Fruit fly (Drosophila melanogaster) whole organism, embryonic: ENCODE measurements around the gene RpS28b.

Experiments
- B-H1 ChIP-seq: fragments of 200-800 bp; sonication (Bioruptor generic); IDR thresholded peaks from 3 replicates; pipeline ENCODE4 v1.3.6; 2022; ENCODE audit warnings: missing biosample characterization, missing genetic modification characterization
- CG11560 ChIP-seq: fragments of 200-800 bp; sonication (Bioruptor generic); IDR thresholded peaks from 3 replicates; pipeline ENCODE4 v1.3.6; 2022; ENCODE audit warnings: missing biosample characterization, missing genetic modification characterization
- CG12744 ChIP-seq: fragments of 200-800 bp; sonication (Bioruptor generic); optimal IDR thresholded peaks from 2 replicates; lab custom pipeline; 2016; ENCODE audit warnings: missing biosample characterization, missing genetic modification characterization
- CG14667 ChIP-seq: fragments of 200-800 bp; sonication (Bioruptor generic); IDR thresholded peaks from 2 replicates; pipeline ENCODE4 v1.3.6; 2022; ENCODE audit warnings: missing biosample characterization, missing genetic modification characterization
- CG14965 ChIP-seq: fragments of 200-800 bp; sonication (Bioruptor generic); optimal IDR thresholded peaks from 2 replicates; lab custom pipeline; 2016; ENCODE audit warnings: missing biosample characterization, missing genetic modification characterization, borderline replicate concordance
- CG15479 ChIP-seq: fragments of 200-800 bp; sonication (Bioruptor generic); optimal IDR thresholded peaks from 3 replicates; lab custom pipeline; 2019; ENCODE audit warnings: missing biosample characterization, mild to moderate bottlenecking, missing genetic modification characterization, moderate library complexity
- CG18599 ChIP-seq: fragments of 200-800 bp; sonication (Bioruptor generic); optimal IDR thresholded peaks from 3 replicates; lab custom pipeline; 2017; ENCODE audit warnings: missing biosample characterization, missing genetic modification characterization, mild to moderate bottlenecking, moderate library complexity, missing genetic modification reagents
- CG2712 ChIP-seq: fragments of 200-800 bp; optimal IDR thresholded peaks from 3 replicates; lab custom pipeline; 2019; ENCODE audit warnings: missing biosample characterization, mild to moderate bottlenecking, missing genetic modification characterization, moderate library complexity
- CG31365 ChIP-seq: fragments of 200-800 bp; sonication (Bioruptor generic); optimal IDR thresholded peaks from 2 replicates; lab custom pipeline; 2018; ENCODE audit warnings: missing biosample characterization, mild to moderate bottlenecking, missing genetic modification characterization
- CG4328 ChIP-seq: fragments of 200-800 bp; sonication (Bioruptor generic); optimal IDR thresholded peaks from 3 replicates; lab custom pipeline; 2017; ENCODE audit warnings: missing biosample characterization, missing genetic modification reagents, missing genetic modification characterization
- CG4707 ChIP-seq: fragments of 200-800 bp; sonication (Bioruptor generic); optimal IDR thresholded peaks from 2 replicates; lab custom pipeline; 2018; ENCODE audit warnings: missing biosample characterization, mild to moderate bottlenecking, missing genetic modification characterization, moderate library complexity
- CG5180 ChIP-seq: fragments of 200-800 bp; sonication (Bioruptor generic); optimal IDR thresholded peaks from 3 replicates; lab custom pipeline; 2017; ENCODE audit warnings: missing biosample characterization, missing genetic modification characterization, mild to moderate bottlenecking, moderate library complexity, missing genetic modification reagents
- CG5245 ChIP-seq: fragments of 200-800 bp; sonication (Bioruptor generic); optimal IDR thresholded peaks from 3 replicates; lab custom pipeline; 2016; ENCODE audit warnings: missing biosample characterization, missing genetic modification characterization
- CG8765 ChIP-seq: fragments of 200-800 bp; sonication (Bioruptor generic); IDR thresholded peaks from 2 replicates; pipeline ENCODE4 v1.3.6; 2022; ENCODE audit warnings: missing biosample characterization, missing genetic modification characterization
- CG9797 ChIP-seq: fragments of 200-800 bp; sonication (Bioruptor generic); optimal IDR thresholded peaks from 3 replicates; lab custom pipeline; 2018; ENCODE audit warnings: missing biosample characterization, mild to moderate bottlenecking, missing genetic modification characterization
- D19A ChIP-seq: fragments of 200-800 bp; optimal IDR thresholded peaks from 3 replicates; lab custom pipeline; 2019; ENCODE audit warnings: missing biosample characterization, mild to moderate bottlenecking, missing genetic modification characterization, moderate library complexity
- D19B ChIP-seq: fragments of 200-800 bp; sonication (Bioruptor generic); optimal IDR thresholded peaks from 2 replicates; lab custom pipeline; 2017; ENCODE audit warnings: missing biosample characterization, mild to moderate bottlenecking, missing genetic modification characterization
- Gsc ChIP-seq: fragments of 200-800 bp; sonication (Bioruptor generic); IDR thresholded peaks from 2 replicates; pipeline ENCODE4 v1.3.6; 2022; ENCODE audit warnings: missing biosample characterization, missing genetic modification characterization
- H2.0 ChIP-seq: fragments of 200-800 bp; sonication (Bioruptor generic); IDR thresholded peaks from 2 replicates; pipeline ENCODE4 v1.3.6; 2022; ENCODE audit warnings: missing biosample characterization, missing genetic modification characterization
- Jarid2 ChIP-seq: fragments of 200-800 bp; sonication (Bioruptor generic); optimal IDR thresholded peaks from 3 replicates; lab custom pipeline; 2017; ENCODE audit warnings: mild to moderate bottlenecking, missing biosample characterization, missing genetic modification reagents, missing genetic modification characterization
- NfI ChIP-seq: fragments of 200-800 bp; sonication (Bioruptor generic); optimal IDR thresholded peaks from 3 replicates; lab custom pipeline; 2018; ENCODE audit warnings: missing biosample characterization, mild to moderate bottlenecking, missing genetic modification characterization, moderate library complexity
- Rfx ChIP-seq: fragments of 200-800 bp; sonication (Bioruptor generic); IDR thresholded peaks from 2 replicates; pipeline ENCODE4 v1.3.6; 2022; ENCODE audit warnings: missing biosample characterization, missing genetic modification characterization
- Side ChIP-seq: fragments of 200-800 bp; sonication (Bioruptor generic); optimal IDR thresholded peaks from 2 replicates; lab custom pipeline; 2016; ENCODE audit warnings: missing biosample characterization, missing genetic modification characterization
- Sox102F ChIP-seq: fragments of 200-800 bp; sonication (Bioruptor generic); optimal IDR thresholded peaks from 2 replicates; lab custom pipeline; 2018; ENCODE audit warnings: missing biosample characterization, mild to moderate bottlenecking, missing genetic modification characterization, moderate library complexity
- Trl ChIP-seq, 3 experiments: fragments of >200 bp in 2 of 3; fragments of 200-800 bp in 1 of 3; sonication (Bioruptor generic) in 1 of 3; optimal IDR thresholded peaks; 2 replicates in 1 of 3; 3 replicates in 2 of 3; lab custom pipeline; 2016 to 2017; ENCODE audit warnings: missing biosample characterization in 1 of 3, missing genetic modification characterization in 1 of 3
- ac ChIP-seq: fragments of 200-800 bp; sonication (Bioruptor generic); optimal IDR thresholded peaks from 3 replicates; lab custom pipeline; 2017; ENCODE audit warnings: missing biosample characterization, mild to moderate bottlenecking, missing genetic modification characterization
- ato ChIP-seq: fragments of 200-800 bp; sonication (Bioruptor generic); IDR thresholded peaks from 2 replicates; pipeline ENCODE4 v1.3.6; 2022; ENCODE audit warnings: missing biosample characterization, missing genetic modification characterization; ENCODE audit not compliant: partially characterized antibody
- caup ChIP-seq: fragments of 200-800 bp; sonication (Bioruptor generic); optimal IDR thresholded peaks from 3 replicates; lab custom pipeline; 2017; ENCODE audit warnings: missing biosample characterization, mild to moderate bottlenecking, missing genetic modification characterization, moderate library complexity; ENCODE audit not compliant: severe bottlenecking
- chif ChIP-seq, 2 experiments: fragments of 200-800 bp; sonication (Bioruptor generic); optimal IDR thresholded peaks; 3 replicates each; lab custom pipeline; 2016; ENCODE audit warnings: missing biosample characterization in 2 of 2, missing genetic modification characterization in 2 of 2
- dysf ChIP-seq: fragments of 200-800 bp; sonication (Bioruptor generic); IDR thresholded peaks from 3 replicates; pipeline ENCODE4 v1.3.6; 2022; ENCODE audit warnings: missing biosample characterization, missing genetic modification characterization
- fru ChIP-seq: fragments of >200 bp; optimal IDR thresholded peaks from 2 replicates; lab custom pipeline; 2017
- lbe ChIP-seq: fragments of 200-800 bp; sonication (Bioruptor generic); optimal IDR thresholded peaks from 2 replicates; lab custom pipeline; 2016; ENCODE audit warnings: missing biosample characterization, mild to moderate bottlenecking, missing genetic modification characterization
- onecut ChIP-seq: fragments of 200-800 bp; sonication (Bioruptor generic); IDR thresholded peaks from 2 replicates; pipeline ENCODE4 v1.3.6; 2022; ENCODE audit warnings: missing biosample characterization, missing genetic modification characterization
- p53 ChIP-seq: fragments of 200-800 bp; sonication (Bioruptor generic); optimal IDR thresholded peaks from 2 replicates; lab custom pipeline; 2016; ENCODE audit warnings: missing biosample characterization, missing genetic modification characterization
- pan ChIP-seq, 4 experiments: fragments of >200 bp in 3 of 4; fragments of 200-800 bp in 1 of 4; sonication (Bioruptor generic) in 1 of 4; optimal IDR thresholded peaks in 3 of 4; IDR thresholded peaks in 1 of 4; 2 replicates each; pipeline versions ENCODE4 v1.3.6 to Lab custom; 2017 to 2022; ENCODE audit warnings: missing biosample characterization in 2 of 4, missing genetic modification characterization in 2 of 4, mixed read lengths in 1 of 4
- pros ChIP-seq: fragments of 200-800 bp; sonication (Bioruptor generic); optimal IDR thresholded peaks from 3 replicates; lab custom pipeline; 2019; ENCODE audit warnings: missing biosample characterization, mild to moderate bottlenecking, missing genetic modification characterization, moderate library complexity
- ranshi ChIP-seq: fragments of 200-800 bp; sonication (Bioruptor generic); IDR thresholded peaks from 2 replicates; pipeline ENCODE4 v1.3.6; 2022; ENCODE audit warnings: missing biosample characterization, missing genetic modification characterization
- shn ChIP-seq: fragments of 200-800 bp; sonication (Bioruptor generic); optimal IDR thresholded peaks from 3 replicates; lab custom pipeline; 2016; ENCODE audit warnings: missing biosample characterization, missing genetic modification characterization
- stc ChIP-seq: fragments of 200-800 bp; sonication (Bioruptor generic); IDR thresholded peaks from 2 replicates; pipeline ENCODE4 v1.3.6; 2022; ENCODE audit warnings: missing biosample characterization, missing genetic modification characterization
- tgo ChIP-seq: fragments of 200-800 bp; sonication (Bioruptor generic); IDR thresholded peaks from 3 replicates; pipeline ENCODE4 v1.3.6; 2022; ENCODE audit warnings: missing biosample characterization, missing genetic modification characterization
- tll ChIP-seq, 2 experiments: fragments of 200-800 bp in 1 of 2; fragments of >200 bp in 1 of 2; sonication (Bioruptor generic) in 1 of 2; optimal IDR thresholded peaks; 2 replicates each; lab custom pipeline; 2017 to 2019; ENCODE audit warnings: missing biosample characterization in 2 of 2, missing genetic modification characterization in 2 of 2, mild to moderate bottlenecking in 1 of 2, moderate library complexity in 1 of 2
- trh ChIP-seq: fragments of 200-800 bp; sonication (Bioruptor generic); optimal IDR thresholded peaks from 2 replicates; lab custom pipeline; 2016; ENCODE audit warnings: missing biosample characterization, missing genetic modification characterization
- vvl ChIP-seq: fragments of 200-800 bp; sonication (Bioruptor generic); IDR thresholded peaks from 2 replicates; pipeline ENCODE4 v1.3.6; 2022; ENCODE audit warnings: missing biosample characterization, missing genetic modification characterization
- wor ChIP-seq: fragments of 200-800 bp; sonication (Bioruptor generic); IDR thresholded peaks from 2 replicates; pipeline ENCODE4 v1.3.6; 2022; ENCODE audit warnings: missing biosample characterization, missing genetic modification characterization

Gene RpS28b

DNA sequence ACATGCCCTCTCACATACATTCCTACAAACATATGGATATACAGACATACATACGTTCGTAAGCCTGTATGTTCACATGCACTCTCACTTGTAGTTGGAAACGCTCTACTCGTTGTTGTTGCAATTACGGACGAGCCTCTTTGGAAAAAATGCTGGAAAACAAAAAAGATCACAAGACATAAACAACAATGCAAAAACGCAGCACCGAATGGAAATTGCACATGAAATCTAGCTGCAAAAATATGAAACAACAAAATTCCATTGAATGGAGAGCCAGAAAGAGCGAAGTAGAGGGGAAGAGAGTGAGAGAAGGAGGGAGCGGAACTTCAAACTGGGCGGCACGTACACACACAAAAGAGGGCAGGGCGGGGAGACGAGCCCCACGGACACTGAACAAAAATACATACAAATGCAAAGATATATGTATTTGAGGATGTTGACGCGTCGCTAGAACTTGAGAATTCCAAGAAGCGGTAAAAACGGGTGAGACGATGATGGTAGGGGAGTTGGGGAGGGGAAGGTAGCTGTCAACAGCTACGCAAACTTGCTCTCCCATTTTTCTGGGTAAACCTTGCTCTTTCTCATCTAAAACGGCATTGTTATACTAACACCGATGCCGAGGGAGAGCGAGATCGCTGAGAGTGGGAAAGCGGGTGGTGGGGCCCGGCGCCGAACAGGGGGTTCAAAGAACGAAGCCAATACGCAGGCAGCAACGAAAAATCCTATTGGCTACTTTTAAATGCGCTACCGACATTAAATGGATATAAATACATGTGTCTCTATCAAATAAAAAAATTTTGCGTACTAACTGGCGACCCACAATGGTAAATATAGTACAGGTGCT, 29.9 kb downstream of the RpS28b start (continued):
- TF ChIP-seq stc (GFP tag; lab: Robert Waterston, UW) (no peak), Jarid2 (no peak), CG4328 (no peak), CG5245 (GFP tag; lab: Kevin White, UChicago) (no peak), CG12744 (GFP tag; lab: Kevin White, UChicago) (no peak), CG9797 (GFP tag; lab: Kevin White, UChicago) (no peak), pros (peak; percentile 59), ac (GFP tag; lab: Kevin White, UChicago) (no peak), trh (GFP tag; lab: Kevin White, UChicago) (no peak), dysf (GFP tag; lab: Robert Waterston, UW) (peak; percentile 73), CG2712 (tag; lab: Kevin White, UChicago) (no peak), p53 (GFP tag; lab: Kevin White, UChicago) (no peak), ato (GFP tag; lab: Robert Waterston, UW) (no peak), CG18599 (GFP tag; lab: Kevin White, UChicago) (peak; percentile 48), CG5180 (GFP tag; lab: Kevin White, UChicago) (no peak), B-H1 (GFP tag; lab: Robert Waterston, UW) (no peak), Sox102F (GFP tag; lab: Kevin White, UChicago) (peak; percentile 36), tll (GFP tag; optimal IDR thresholded peaks at IDR 0.05; lab: Kevin White, UChicago) (no peak), vvl (GFP tag; lab: Robert Waterston, UW) (0 out of 2 replicates have a peak, but pooled peaks have one; percentile 17), D19B (peak; percentile 40)

DNA sequence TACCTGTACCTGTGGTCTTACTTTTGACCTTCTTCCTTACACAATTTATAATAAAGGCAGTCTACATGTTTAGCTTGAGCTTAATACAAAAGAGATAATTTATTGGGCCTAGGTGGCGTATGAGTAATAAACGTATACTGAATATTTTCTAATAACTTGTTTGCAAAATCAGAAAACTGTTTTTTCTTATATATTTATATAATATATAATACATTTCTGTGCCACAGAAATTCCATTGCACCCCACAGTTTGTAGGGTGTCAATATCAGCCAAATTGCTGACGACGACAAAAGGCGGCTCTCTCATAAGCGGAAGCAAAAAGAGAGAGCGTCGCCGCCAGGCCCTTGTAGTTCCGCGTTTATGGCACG, 30.5 kb downstream of the RpS28b start:
- TF ChIP-seq CG14965 (GFP tag; lab: Kevin White, UChicago) (no peak), CG11560 (tag; lab: Robert Waterston, UW) (peak; percentile 31; the same call in 1 of the 3 replicates), Gsc (0 out of 2 replicates have a peak, but pooled peaks have one; percentile 20), CG14667 (peak; percentile 26), Rfx (GFP tag; lab: Robert Waterston, UW) (no peak), ranshi (GFP tag; lab: Robert Waterston, UW) (peak; percentile 5; the same call in 1 of the 2 replicates), CG31365 (tag; lab: Kevin White, UChicago) (no peak), H2.0 (GFP tag; lab: Robert Waterston, UW) (0 out of 2 replicates have a peak, but pooled peaks have one; percentile 2), D19A (tag; lab: Kevin White, UChicago) (peak; percentile 96), Trl (optimal IDR thresholded peaks at IDR 0.05; lab: Kevin White, UChicago) (peak in 1 of 2 experiments; percentile 23), Trl (GFP tag; optimal IDR thresholded peaks at IDR 0.05; lab: Kevin White, UChicago) (no peak)

- TF ChIP-seq wor (peak; percentile 85), CG4707 (GFP tag; lab: Kevin White, UChicago) (peak; percentile 83), onecut (peak; percentile 94), caup (GFP tag; lab: Kevin White, UChicago) (peak; percentile 97), CG8765 (GFP tag; lab: Robert Waterston, UW) (peak; percentile 62; the same call in 1 of the 2 replicates), lbe (GFP tag; lab: Kevin White, UChicago) (peak; percentile 92), shn (GFP tag; lab: Kevin White, UChicago) (peak; percentile 88), pan (optimal IDR thresholded peaks at IDR 0.05; lab: Kevin White, UChicago) (no peak), pan (GFP tag; optimal IDR thresholded peaks at IDR 0.05 in 1 of 2, IDR thresholded peaks at IDR 0.05 in 1 of 2) (peak in 1 of 2 experiments; percentile 92), vvl (GFP tag; lab: Robert Waterston, UW) (peak; percentile 91), NfI (GFP tag; lab: Kevin White, UChicago) (peak; percentile 97), CG9797 (GFP tag; lab: Kevin White, UChicago) (peak; percentile 44), fru (lab: Kevin White, UChicago) (no peak), chif (GFP tag; optimal IDR thresholded peaks at IDR 0.05; lab: Kevin White, UChicago) (peak; percentile 91 to 92), CG15479 (no peak), Side (peak; percentile 96), tgo (GFP tag; lab: Robert Waterston, UW) (peak; percentile 91)
Observed at dm6 chrX:9585359-9586002, 31.1 kb downstream of the RpS28b start, which contains the start of gene Hex-A. Gene Hex-A (plus strand): TSS chrX:9585675.
